Worm (Caenorhabditis elegans) whole organism, L2 larva: ENCODE data around the gene parg-2.

Source experiments
- C34F6.9 ChIP-seq: fragments of 150-350 bp; optimal IDR thresholded peaks from 2 replicates; lab custom pipeline; 2014; ENCODE audit warnings: missing biosample characterization, missing genetic modification characterization
- R02D3.7 ChIP-seq: fragments of 150-350 bp; optimal IDR thresholded peaks from 2 replicates; lab custom pipeline; 2014; ENCODE audit warnings: missing biosample characterization, missing genetic modification characterization
- Y55F3AM.14 ChIP-seq: fragments of 200-800 bp; sonication (Bioruptor generic); optimal IDR thresholded peaks from 2 replicates; lab custom pipeline; 2018; ENCODE audit warnings: mild to moderate bottlenecking, missing genetic modification characterization, missing compliant biosample characterization
- alr-1 ChIP-seq: fragments of 150-350 bp; optimal IDR thresholded peaks from 2 replicates; lab custom pipeline; 2014; ENCODE audit warnings: missing biosample characterization, missing genetic modification characterization
- aly-2 ChIP-seq: fragments of 150-350 bp; optimal IDR thresholded peaks from 2 replicates; lab custom pipeline; 2014; ENCODE audit warnings: missing biosample characterization, missing genetic modification characterization
- ama-1 ChIP-seq: fragments of 150-350 bp; optimal IDR thresholded peaks from 2 replicates; lab custom pipeline; 2018; ENCODE audit warnings: inconsistent platforms
- blmp-1 ChIP-seq: sonication (generic microtip); optimal IDR thresholded peaks from 2 replicates; lab custom pipeline; 2017; ENCODE audit warnings: missing genetic modification characterization, mild to moderate bottlenecking, missing compliant biosample characterization, antibody characterized with exemption, moderate library complexity; ENCODE audit not compliant: insufficient read depth
- crh-2 ChIP-seq: sonication (generic microtip); optimal IDR thresholded peaks from 2 replicates; lab custom pipeline; 2017; ENCODE audit warnings: missing biosample characterization, missing genetic modification characterization
- dmd-4 ChIP-seq: sonication (generic microtip); optimal IDR thresholded peaks from 2 replicates; lab custom pipeline; 2017; ENCODE audit warnings: missing biosample characterization, missing genetic modification characterization
- egl-27 ChIP-seq: sonication (generic microtip); optimal IDR thresholded peaks from 3 replicates; lab custom pipeline; 2017; ENCODE audit warnings: missing biosample characterization, missing genetic modification reagents, missing genetic modification characterization
- elt-1 ChIP-seq: fragments of 150-350 bp; optimal IDR thresholded peaks from 2 replicates; lab custom pipeline; 2014; ENCODE audit warnings: missing biosample characterization, missing genetic modification characterization
- fos-1 ChIP-seq: fragments of 150-350 bp; optimal IDR thresholded peaks from 2 replicates; lab custom pipeline; 2014; ENCODE audit warnings: missing biosample characterization, missing genetic modification characterization
- gmeb-1 ChIP-seq: fragments of 150-350 bp; optimal IDR thresholded peaks from 2 replicates; lab custom pipeline; 2014; ENCODE audit warnings: missing biosample characterization, missing genetic modification characterization
- lin-11 ChIP-seq: fragments of 150-350 bp; sonication (generic microtip); optimal IDR thresholded peaks from 2 replicates; lab custom pipeline; 2014; ENCODE audit warnings: missing biosample characterization, missing genetic modification characterization, inconsistent platforms, mixed read lengths
- lin-13 ChIP-seq: fragments of 150-350 bp; optimal IDR thresholded peaks from 2 replicates; lab custom pipeline; 2014; ENCODE audit warnings: missing biosample characterization, missing genetic modification reagents, missing genetic modification characterization
- lin-39 ChIP-seq: fragments of 150-350 bp; optimal IDR thresholded peaks from 2 replicates; lab custom pipeline; 2014; ENCODE audit warnings: missing biosample characterization, missing genetic modification reagents, missing genetic modification characterization
- lsy-2 ChIP-seq, 2 experiments: fragments of 150-350 bp in 1 of 2; sonication (generic microtip) in 1 of 2; optimal IDR thresholded peaks; 2 replicates each; lab custom pipeline; 2014 to 2017; ENCODE audit warnings: missing biosample characterization in 2 of 2, missing genetic modification characterization in 2 of 2
- mab-5 ChIP-seq: fragments of 150-350 bp; optimal IDR thresholded peaks from 2 replicates; lab custom pipeline; 2014; ENCODE audit warnings: missing biosample characterization, missing genetic modification characterization
- mbf-1 ChIP-seq: sonication (generic microtip); optimal IDR thresholded peaks from 2 replicates; lab custom pipeline; 2017; ENCODE audit warnings: missing biosample characterization, missing genetic modification characterization
- mdl-1 ChIP-seq, 2 experiments: fragments of 150-350 bp in 1 of 2; sonication (generic microtip) in 1 of 2; optimal IDR thresholded peaks; 2 replicates each; lab custom pipeline; 2017; ENCODE audit warnings: missing biosample characterization in 2 of 2, missing genetic modification characterization in 2 of 2
- nhr-12 ChIP-seq: fragments of 150-350 bp; optimal IDR thresholded peaks from 2 replicates; lab custom pipeline; 2014; ENCODE audit warnings: missing biosample characterization, missing genetic modification characterization
- nhr-129 ChIP-seq: fragments of 150-350 bp; optimal IDR thresholded peaks from 2 replicates; lab custom pipeline; 2014; ENCODE audit warnings: missing biosample characterization, missing genetic modification characterization
- nhr-23 ChIP-seq: fragments of 150-350 bp; optimal IDR thresholded peaks from 2 replicates; lab custom pipeline; 2014; ENCODE audit warnings: missing biosample characterization, missing genetic modification reagents, missing genetic modification characterization
- nhr-237 ChIP-seq: fragments of 150-350 bp; optimal IDR thresholded peaks from 2 replicates; lab custom pipeline; 2014; ENCODE audit warnings: missing biosample characterization, missing genetic modification characterization
- nhr-77 ChIP-seq: fragments of 150-350 bp; optimal IDR thresholded peaks from 2 replicates; lab custom pipeline; 2014; ENCODE audit warnings: missing biosample characterization, missing genetic modification characterization
- peb-1 ChIP-seq: fragments of 150-350 bp; optimal IDR thresholded peaks from 2 replicates; lab custom pipeline; 2014; ENCODE audit warnings: missing biosample characterization, missing genetic modification characterization
- skn-1 ChIP-seq: sonication (generic microtip); optimal IDR thresholded peaks from 2 replicates; lab custom pipeline; 2017; ENCODE audit warnings: missing biosample characterization, missing genetic modification characterization
- sma-9 ChIP-seq, 2 experiments: fragments of 150-350 bp in 1 of 2; sonication (generic microtip) in 1 of 2; optimal IDR thresholded peaks; 2 replicates each; lab custom pipeline; 2014 to 2016; ENCODE audit warnings: missing genetic modification characterization in 2 of 2, mild to moderate bottlenecking in 1 of 2, missing biosample characterization in 1 of 2, missing compliant biosample characterization in 1 of 2, missing genetic modification reagents in 1 of 2, moderate library complexity in 1 of 2
- snpc-4 ChIP-seq: fragments of 150-350 bp; optimal IDR thresholded peaks from 2 replicates; lab custom pipeline; 2014; ENCODE audit warnings: missing biosample characterization, missing genetic modification characterization
- unc-55 ChIP-seq: fragments of 150-350 bp; sonication (generic microtip); optimal IDR thresholded peaks from 3 replicates; lab custom pipeline; 2014; ENCODE audit warnings: missing biosample characterization, missing genetic modification reagents, missing genetic modification characterization
- ztf-1 ChIP-seq: fragments of 200-800 bp; sonication (Bioruptor generic); conservative IDR thresholded peaks from 2 replicates; pipeline ENCODE4 v1.3.6; 2022; ENCODE audit warnings: missing genetic modification characterization, missing compliant biosample characterization
- ztf-11 ChIP-seq: sonication (generic microtip); optimal IDR thresholded peaks from 2 replicates; lab custom pipeline; 2017; ENCODE audit warnings: missing biosample characterization, missing genetic modification characterization

The parg-2 gene

ce11 chrIV:8743654-8744332, 28.9 kb upstream of the parg-2 start, which contains the start of gene F21D5.7 (continued):
- TF ChIP-seq sma-9 (GFP tag; optimal IDR thresholded peaks at IDR 0.05; lab: Kevin White, UChicago) (peak; percentile 84), sma-9 (tag; optimal IDR thresholded peaks at IDR 0.05; lab: Kevin White, UChicago) (no peak), crh-2 (tag; lab: Kevin White, UChicago) (peak; percentile 91), skn-1 (tag; lab: Kevin White, UChicago) (peak; percentile 41), snpc-4 (tag; lab: Kevin White, UChicago) (peak; percentile 31), blmp-1 (tag; lab: Kevin White, UChicago) (peak; percentile 43), gmeb-1 (tag; lab: Kevin White, UChicago) (peak; percentile 89)

DNA sequence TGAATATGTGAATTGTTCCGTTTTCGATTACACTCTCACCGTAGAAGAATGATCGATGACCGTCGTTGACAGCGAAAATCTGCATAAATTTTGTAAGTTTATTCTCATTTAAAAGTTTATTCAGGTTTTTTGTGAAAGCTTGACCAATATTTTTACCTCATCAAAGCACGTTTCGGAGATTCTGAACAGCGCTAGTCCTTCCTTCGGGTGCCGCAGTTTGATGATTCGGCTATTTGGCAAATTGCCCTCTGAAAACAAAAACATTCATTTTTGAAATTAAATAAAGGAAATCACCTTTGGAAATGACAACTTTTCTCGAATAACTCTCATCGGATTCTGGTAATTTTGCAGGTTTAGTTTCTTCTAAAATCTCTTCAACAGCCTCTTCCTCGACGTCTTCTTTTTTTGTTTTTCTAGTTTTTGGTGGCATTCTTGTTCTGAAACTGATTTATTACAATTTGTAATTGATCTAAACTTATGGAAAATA, 26.1 kb upstream of the parg-2 start, which contains the start of gene F21D5.6:
TSS of gene F21D5.6 (minus strand) at position 437 of the 487 bp plus-strand sequence.
- no peak for TF ChIP-seq fos-1
- no peak for TF ChIP-seq ztf-1 (GFP tag; lab: Robert Waterston, UW)
- no peak for TF ChIP-seq lsy-2 (tag; optimal IDR thresholded peaks at IDR 0.05; lab: Kevin White, UChicago)
- no peak for TF ChIP-seq lin-11
- no peak for TF ChIP-seq mbf-1 (tag; lab: Kevin White, UChicago)
- no peak for TF ChIP-seq lin-39 (tag; lab: Kevin White, UChicago)
- no peak for TF ChIP-seq blmp-1 (tag; lab: Kevin White, UChicago)
- TF ChIP-seq R02D3.7, result no peak
- no peak for TF ChIP-seq alr-1 (tag; lab: Kevin White, UChicago)

DNA sequence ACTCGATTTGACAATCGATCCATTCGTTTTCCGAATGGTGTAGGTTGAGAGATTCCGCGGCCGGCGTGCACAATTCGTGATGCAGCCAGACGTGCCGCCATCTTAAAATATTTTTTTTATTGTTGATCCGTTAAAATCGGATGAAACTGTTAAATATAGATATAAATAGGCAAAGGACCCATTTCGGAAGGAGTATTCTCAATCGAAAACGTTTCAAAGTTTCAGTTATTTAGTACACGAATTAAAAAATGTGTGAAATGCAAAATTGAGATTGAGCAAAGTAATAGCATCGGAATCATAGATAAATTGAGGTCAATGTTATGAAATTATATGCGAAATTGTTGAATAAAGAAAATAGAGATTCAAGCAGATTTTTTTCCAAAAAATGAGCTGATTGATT, 25.0 kb upstream of the parg-2 start, which contains the start of gene mrps-33:
TSS of gene mrps-33 (minus strand) at position 101 of the 400 bp plus-strand sequence.
- TF ChIP-seq aly-2 (tag; lab: Kevin White, UChicago) (no peak), skn-1 (tag; lab: Kevin White, UChicago) (no peak), dmd-4 (tag; lab: Kevin White, UChicago) (no peak), snpc-4 (tag; lab: Kevin White, UChicago) (no peak), egl-27 (tag; lab: Kevin White, UChicago) (no peak), elt-1 (no peak), nhr-23 (tag; lab: Kevin White, UChicago) (no peak), unc-55 (GFP tag; lab: Kevin White, UChicago) (no peak), blmp-1 (tag; lab: Kevin White, UChicago) (no peak), lin-39 (tag; lab: Kevin White, UChicago) (no peak), ztf-1 (GFP tag; lab: Robert Waterston, UW) (no peak), alr-1 (tag; lab: Kevin White, UChicago) (no peak), mdl-1 (tag; optimal IDR thresholded peaks at IDR 0.05; lab: Kevin White, UChicago) (no peak), lin-13 (GFP tag; lab: Kevin White, UChicago) (no peak), nhr-77 (no peak), C34F6.9 (tag; lab: Kevin White, UChicago) (no peak)

DNA sequence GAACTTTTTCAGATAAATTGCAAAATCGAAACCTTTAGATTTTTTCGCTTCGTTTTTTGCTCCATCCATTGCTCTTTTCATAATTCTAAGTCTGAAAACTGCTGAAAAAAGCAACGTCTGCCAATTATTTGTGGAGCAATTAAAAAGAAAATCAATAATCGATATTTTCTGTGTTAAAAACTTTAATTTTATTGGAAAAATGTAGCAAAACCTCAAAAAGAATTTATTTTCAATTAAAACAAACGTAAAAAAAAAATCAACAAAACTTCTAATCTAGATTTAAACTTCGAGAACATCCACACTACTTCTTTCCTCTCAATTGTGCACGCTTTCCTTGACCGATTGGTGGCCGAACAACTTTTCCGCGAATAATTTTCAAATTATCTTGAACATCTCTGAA, 24.4 kb upstream of the parg-2 start, which contains the start of gene F21D5.5:
TSS of gene F21D5.5 (minus strand) at position 101 of the 400 bp plus-strand sequence.
- no peak for TF ChIP-seq peb-1
- TF ChIP-seq unc-55 (GFP tag; lab: Kevin White, UChicago), result no peak
- no peak for TF ChIP-seq mab-5 (tag; lab: Kevin White, UChicago)
- TF ChIP-seq nhr-129 (tag; lab: Kevin White, UChicago), result no peak
- no peak for TF ChIP-seq mbf-1 (tag; lab: Kevin White, UChicago)
- no peak for TF ChIP-seq blmp-1 (tag; lab: Kevin White, UChicago)
- TF ChIP-seq lin-13 (GFP tag; lab: Kevin White, UChicago), result no peak
- no peak for TF ChIP-seq sma-9 (GFP tag; optimal IDR thresholded peaks at IDR 0.05; lab: Kevin White, UChicago)
- no peak for TF ChIP-seq sma-9 (tag; optimal IDR thresholded peaks at IDR 0.05; lab: Kevin White, UChicago)
- TF ChIP-seq ztf-1 (GFP tag; lab: Robert Waterston, UW), result no peak
- TF ChIP-seq Y55F3AM.14 (GFP tag; lab: Kevin White, UChicago), result no peak
- TF ChIP-seq nhr-12 (tag; lab: Kevin White, UChicago), result no peak
- no peak for TF ChIP-seq ztf-11 (tag; lab: Kevin White, UChicago)
- TF ChIP-seq ama-1 (lab: Kevin White, UChicago), result no peak
- no peak for TF ChIP-seq nhr-237
- no peak for TF ChIP-seq skn-1 (tag; lab: Kevin White, UChicago)
- TF ChIP-seq crh-2 (tag; lab: Kevin White, UChicago), result no peak
- no peak for TF ChIP-seq snpc-4 (tag; lab: Kevin White, UChicago)
- no peak for TF ChIP-seq mdl-1 (tag; optimal IDR thresholded peaks at IDR 0.05; lab: Kevin White, UChicago)
- TF ChIP-seq, all 48 proteins: peak for 0
